Worm (Caenorhabditis elegans) whole organism, early embryonic: ENCODE data around the gene irld-8.

Experiments used
- F13C5.2 ChIP-seq: sonication (generic microtip); optimal IDR thresholded peaks from 2 replicates; lab custom pipeline; 2017; ENCODE audit warnings: mild to moderate bottlenecking, missing genetic modification characterization, inconsistent platforms, missing compliant biosample characterization
- ama-1 ChIP-seq: fragments of 150-350 bp; optimal IDR thresholded peaks from 2 replicates; lab custom pipeline; 2014
- ceh-36 ChIP-seq: sonication (generic microtip); optimal IDR thresholded peaks from 2 replicates; lab custom pipeline; 2016; ENCODE audit warnings: missing genetic modification characterization, inconsistent platforms, missing compliant biosample characterization
- ets-7 ChIP-seq: sonication (generic microtip); optimal IDR thresholded peaks from 2 replicates; lab custom pipeline; 2016; ENCODE audit warnings: missing genotype, missing genetic modification characterization, missing compliant biosample characterization
- flt-1 ChIP-seq: fragments of 200-800 bp; sonication (Bioruptor generic); IDR thresholded peaks from 2 replicates; pipeline ENCODE4 v1.3.6; 2022; ENCODE audit warnings: missing genetic modification characterization, missing compliant biosample characterization
- hmbx-1 ChIP-seq: sonication (generic microtip); optimal IDR thresholded peaks from 2 replicates; lab custom pipeline; 2016; ENCODE audit warnings: mild to moderate bottlenecking, missing genetic modification characterization, missing compliant biosample characterization
- hnd-1 ChIP-seq: sonication (generic microtip); optimal IDR thresholded peaks from 2 replicates; lab custom pipeline; 2016; ENCODE audit warnings: missing genetic modification characterization, missing compliant biosample characterization
- tbx-11 ChIP-seq: fragments of 200-800 bp; sonication (Bioruptor generic); IDR thresholded peaks from 2 replicates; pipeline ENCODE4 v1.3.6; 2022; ENCODE audit warnings: missing genetic modification characterization, missing compliant biosample characterization
- tra-4 ChIP-seq: sonication (generic microtip); optimal IDR thresholded peaks from 2 replicates; lab custom pipeline; 2017; ENCODE audit warnings: missing genetic modification characterization, missing compliant biosample characterization

- TF ChIP-seq ceh-36 (tag; lab: Kevin White, UChicago) (no peak), ama-1 (no peak), flt-1 (GFP tag; lab: Robert Waterston, UW) (no peak), ets-7 (tag; lab: Kevin White, UChicago) (no peak), tbx-11 (no peak), hnd-1 (tag; lab: Kevin White, UChicago) (no peak), tra-4 (tag; lab: Kevin White, UChicago) (no peak), F13C5.2 (tag; lab: Kevin White, UChicago) (no peak), hmbx-1 (tag; lab: Kevin White, UChicago) (no peak)
Measured at ce11 chrIV:8103196-8103595, 12.4 kb upstream of the irld-8 start.
